Worm (Caenorhabditis elegans): Measurements from ENCODE around the gene T26A5.6.

- no peak for TF ChIP-seq him-1 (tag; optimal IDR thresholded peaks at IDR 0.05)
- TF ChIP-seq W03F9.2 (tag; optimal IDR thresholded peaks at IDR 0.05): no peak
- TF ChIP-seq dao-5 (tag; optimal IDR thresholded peaks at IDR 0.05): no peak
These were observed 44.8 kb upstream of the T26A5.6 start, which contains the start of gene F23F12.13 for ce11 chrIII:6495191-6495723.
